Worm (Caenorhabditis elegans) whole organism, early embryonic: Measurements from ENCODE around the gene rrp-1.

Source experiments
- B0310.2 ChIP-seq: sonication (generic microtip); optimal IDR thresholded peaks from 2 replicates; lab custom pipeline; 2016; ENCODE audit warnings: mild to moderate bottlenecking, missing genetic modification characterization, missing compliant biosample characterization
- F13C5.2 ChIP-seq: sonication (generic microtip); optimal IDR thresholded peaks from 2 replicates; lab custom pipeline; 2017; ENCODE audit warnings: mild to moderate bottlenecking, missing genetic modification characterization, inconsistent platforms, missing compliant biosample characterization
- aly-1 ChIP-seq: sonication (generic microtip); optimal IDR thresholded peaks from 2 replicates; lab custom pipeline; 2016; ENCODE audit warnings: missing genetic modification characterization, missing compliant biosample characterization
- ama-1 ChIP-seq: fragments of 150-350 bp; optimal IDR thresholded peaks from 2 replicates; lab custom pipeline; 2014
- ceh-13 ChIP-seq: fragments of 200-800 bp; sonication (Bioruptor generic); optimal IDR thresholded peaks from 2 replicates; lab custom pipeline; 2018; ENCODE audit warnings: mild to moderate bottlenecking, missing genetic modification characterization, missing compliant biosample characterization
- ceh-36 ChIP-seq: sonication (generic microtip); optimal IDR thresholded peaks from 2 replicates; lab custom pipeline; 2016; ENCODE audit warnings: missing genetic modification characterization, inconsistent platforms, missing compliant biosample characterization
- ets-7 ChIP-seq: sonication (generic microtip); optimal IDR thresholded peaks from 2 replicates; lab custom pipeline; 2016; ENCODE audit warnings: missing genotype, missing genetic modification characterization, missing compliant biosample characterization
- flt-1 ChIP-seq: fragments of 200-800 bp; sonication (Bioruptor generic); IDR thresholded peaks from 2 replicates; pipeline ENCODE4 v1.3.6; 2022; ENCODE audit warnings: missing genetic modification characterization, missing compliant biosample characterization
- hmbx-1 ChIP-seq: sonication (generic microtip); optimal IDR thresholded peaks from 2 replicates; lab custom pipeline; 2016; ENCODE audit warnings: mild to moderate bottlenecking, missing genetic modification characterization, missing compliant biosample characterization
- hmg-4 ChIP-seq: fragments of 200-800 bp; sonication (Bioruptor generic); optimal IDR thresholded peaks from 2 replicates; lab custom pipeline; 2018; ENCODE audit warnings: mild to moderate bottlenecking, missing genetic modification characterization, missing compliant biosample characterization
- hnd-1 ChIP-seq: sonication (generic microtip); optimal IDR thresholded peaks from 2 replicates; lab custom pipeline; 2016; ENCODE audit warnings: missing genetic modification characterization, missing compliant biosample characterization
- pes-1 ChIP-seq: fragments of 200-800 bp; sonication (Bioruptor generic); IDR thresholded peaks from 2 replicates; pipeline ENCODE4 v1.3.6; 2022; ENCODE audit warnings: missing genetic modification reagents, missing genetic modification characterization, missing compliant biosample characterization
- scrt-1 ChIP-seq: fragments of 200-800 bp; sonication (Bioruptor generic); IDR thresholded peaks from 2 replicates; pipeline ENCODE4 v1.3.6; 2022; ENCODE audit warnings: missing genetic modification characterization, missing compliant biosample characterization
- sea-1 ChIP-seq: fragments of 200-800 bp; sonication (Bioruptor generic); conservative IDR thresholded peaks from 2 replicates; pipeline ENCODE4 v1.3.6; 2022; ENCODE audit warnings: missing genetic modification characterization, missing compliant biosample characterization
- tbx-11 ChIP-seq: fragments of 200-800 bp; sonication (Bioruptor generic); IDR thresholded peaks from 2 replicates; pipeline ENCODE4 v1.3.6; 2022; ENCODE audit warnings: missing genetic modification characterization, missing compliant biosample characterization
- tbx-37 ChIP-seq: fragments of 200-800 bp; sonication (Bioruptor generic); conservative IDR thresholded peaks from 2 replicates; pipeline ENCODE4 v1.3.6; 2022; ENCODE audit warnings: missing genetic modification reagents, missing genetic modification characterization, missing compliant biosample characterization
- tra-4 ChIP-seq: sonication (generic microtip); optimal IDR thresholded peaks from 2 replicates; lab custom pipeline; 2017; ENCODE audit warnings: missing genetic modification characterization, missing compliant biosample characterization

The rrp-1 gene

ce11 chrIV:9953333-9953732 lies 28.7 kb downstream of the rrp-1 start, which contains the start of gene gon-1:
TSS of gene gon-1 (minus strand) at chrIV:9953433.
- TF ChIP-seq B0310.2 (no peak), hnd-1 (tag; lab: Kevin White, UChicago) (no peak), ama-1 (lab: Kevin White, UChicago) (no peak), ets-7 (tag; lab: Kevin White, UChicago) (no peak), hmg-4 (no peak), scrt-1 (GFP tag; lab: Robert Waterston, UW) (no peak), pes-1 (GFP tag; lab: Robert Waterston, UW) (no peak), tra-4 (tag; lab: Kevin White, UChicago) (no peak)

DNA sequence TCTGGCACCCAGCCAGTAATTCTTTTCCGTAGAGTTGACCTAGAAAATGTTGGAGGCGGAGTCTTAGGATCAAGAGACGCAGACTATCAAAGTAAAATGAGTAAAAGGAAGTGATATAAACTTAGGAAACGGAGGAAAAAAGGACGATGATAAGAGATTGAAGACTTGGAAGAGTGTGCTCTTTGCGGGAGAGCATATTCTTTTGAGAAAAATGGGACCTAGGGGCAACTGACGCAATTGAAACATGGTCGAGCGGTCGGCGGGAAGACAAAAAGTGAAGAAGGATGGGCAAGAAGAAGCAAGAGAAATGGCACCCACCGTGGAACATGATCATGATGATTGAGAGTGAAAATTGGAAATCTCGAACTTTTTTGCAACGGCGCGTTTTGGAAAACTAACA lies 34.0 kb downstream of the rrp-1 start:
- TF ChIP-seq F13C5.2 (tag; lab: Kevin White, UChicago) (no peak), ceh-13 (no peak), ets-7 (tag; lab: Kevin White, UChicago) (no peak), B0310.2 (no peak), aly-1 (no peak), pes-1 (GFP tag; lab: Robert Waterston, UW) (no peak), hmbx-1 (tag; lab: Kevin White, UChicago) (no peak), scrt-1 (GFP tag; lab: Robert Waterston, UW) (no peak), sea-1 (no peak), tra-4 (tag; lab: Kevin White, UChicago) (no peak), ceh-36 (no peak), flt-1 (GFP tag; lab: Robert Waterston, UW) (no peak), ama-1 (lab: Kevin White, UChicago) (no peak), tbx-37 (no peak), hmg-4 (no peak)

- no peak for TF ChIP-seq aly-1
- no peak for TF ChIP-seq tbx-37
- TF ChIP-seq F13C5.2 (tag; lab: Kevin White, UChicago): no peak
- no peak for TF ChIP-seq hnd-1 (tag; lab: Kevin White, UChicago)
- no peak for TF ChIP-seq tbx-11 (GFP tag; lab: Robert Waterston, UW)
- TF ChIP-seq hmbx-1 (tag; lab: Kevin White, UChicago): no peak
These were observed 37.8 kb downstream of the rrp-1 start for ce11 chrIV:9944279-9944678.

DNA sequence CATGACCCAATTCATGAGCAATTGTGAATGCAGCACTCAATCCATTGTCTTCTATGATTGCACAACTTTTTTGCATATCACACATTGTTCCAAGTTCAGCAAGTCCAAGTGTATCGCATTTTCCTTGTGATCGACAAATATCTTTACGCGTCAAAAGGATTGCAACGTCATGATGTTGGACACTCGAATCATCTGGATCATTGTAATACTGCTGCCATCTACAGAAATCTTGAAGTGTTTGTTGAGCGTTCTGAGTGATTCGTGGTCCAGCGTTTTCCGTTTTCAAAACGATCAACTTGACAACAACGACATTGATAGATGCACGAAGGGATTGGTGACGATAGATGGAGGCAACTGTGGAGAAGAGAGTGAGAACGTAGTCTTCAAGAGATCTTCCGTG lies 38.9 kb downstream of the rrp-1 start:
- no peak for TF ChIP-seq ets-7 (tag; lab: Kevin White, UChicago)

DNA sequence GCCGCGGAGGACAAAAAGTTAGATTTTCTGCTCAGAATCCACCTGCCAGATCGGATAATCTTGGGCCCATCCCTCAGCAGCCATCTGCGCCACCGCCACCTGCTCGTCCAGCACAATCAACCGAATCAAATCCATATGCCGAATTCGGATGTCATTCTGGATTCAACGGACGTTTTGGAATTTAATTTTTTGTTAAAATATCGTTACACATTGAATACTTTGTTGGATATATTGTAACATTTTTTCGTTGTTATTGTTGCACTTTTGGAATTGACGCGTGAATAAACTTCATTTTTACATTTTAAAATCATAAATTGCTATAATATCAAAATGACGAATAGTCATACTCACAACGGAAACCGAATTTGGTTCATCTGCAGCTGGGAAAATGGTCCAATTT lies 48.5 kb downstream of the rrp-1 start, which contains the start of gene spe-29:
TSS of gene spe-29 (plus strand) at position 301 of the 400 bp plus-strand sequence.
- no peak for TF ChIP-seq pes-1 (GFP tag; lab: Robert Waterston, UW)
- TF ChIP-seq tbx-37: no peak
- TF ChIP-seq hmg-4: no peak
- TF ChIP-seq aly-1: no peak
- no peak for TF ChIP-seq F13C5.2 (tag; lab: Kevin White, UChicago)
- no peak for TF ChIP-seq tra-4 (tag; lab: Kevin White, UChicago)

- TF ChIP-seq sea-1: no peak
- no peak for TF ChIP-seq B0310.2
- TF ChIP-seq pes-1 (GFP tag; lab: Robert Waterston, UW): no peak
- no peak for TF ChIP-seq ama-1 (lab: Kevin White, UChicago)
- TF ChIP-seq scrt-1 (GFP tag; lab: Robert Waterston, UW): no peak
- no peak for TF ChIP-seq tbx-37
- no peak for TF ChIP-seq F13C5.2 (tag; lab: Kevin White, UChicago)
- no peak for TF ChIP-seq aly-1
- TF ChIP-seq hmbx-1 (tag; lab: Kevin White, UChicago): no peak
- TF ChIP-seq ceh-36: no peak
- TF ChIP-seq tbx-11 (GFP tag; lab: Robert Waterston, UW): no peak
- TF ChIP-seq hnd-1 (tag; lab: Kevin White, UChicago): no peak
- no peak for TF ChIP-seq tra-4 (tag; lab: Kevin White, UChicago)
These were observed 50.0 kb downstream of the rrp-1 start, which contains the start of the genes trmt-10A and F25H8.2 for ce11 chrIV:9932055-9932454. TSS of gene trmt-10A (minus strand) at chrIV:9932213. TSS of gene F25H8.2 (plus strand) at chrIV:9932235.
